Worm (Caenorhabditis elegans) whole organism, L1 larva: ENCODE data around the gene leo-1.

ENCODE experiments used
- ama-1 ChIP-seq: fragments of 150-350 bp; optimal IDR thresholded peaks from 2 replicates; lab custom pipeline; 2014
- ceh-82 ChIP-seq, 3 experiments: fragments of 150-350 bp in 1 of 3; sonication (generic microtip) in 2 of 3; optimal IDR thresholded peaks; 2 replicates each; lab custom pipeline; 2014 to 2017; ENCODE audit warnings: missing biosample characterization in 3 of 3, missing genetic modification characterization in 3 of 3
- egl-27 ChIP-seq, 2 experiments: fragments of 150-350 bp in 1 of 2; sonication (generic microtip); optimal IDR thresholded peaks; 3 replicates each; lab custom pipeline; 2017 to 2018; ENCODE audit warnings: missing biosample characterization in 2 of 2, missing genetic modification characterization in 2 of 2, missing genetic modification reagents in 2 of 2
- hpl-2 ChIP-seq: fragments of 150-350 bp; optimal IDR thresholded peaks from 2 replicates; lab custom pipeline; 2014; ENCODE audit warnings: missing biosample characterization, missing genetic modification reagents, missing genetic modification characterization
- isw-1 ChIP-seq: fragments of 200-800 bp; sonication (Bioruptor generic); IDR thresholded peaks from 2 replicates; pipeline ENCODE4 v1.3.6; 2022; ENCODE audit warnings: missing genetic modification characterization, missing compliant biosample characterization
- nhr-11 ChIP-seq: fragments of 150-350 bp; optimal IDR thresholded peaks from 2 replicates; lab custom pipeline; 2014; ENCODE audit warnings: missing biosample characterization, missing genetic modification characterization
- pqm-1 ChIP-seq: sonication (generic microtip); optimal IDR thresholded peaks from 3 replicates; lab custom pipeline; 2017; ENCODE audit warnings: missing biosample characterization, missing genetic modification characterization
- sox-4 ChIP-seq: sonication (generic microtip); optimal IDR thresholded peaks from 2 replicates; lab custom pipeline; 2016; ENCODE audit warnings: missing genetic modification characterization, missing compliant biosample characterization
- unc-62 ChIP-seq: fragments of 150-350 bp; optimal IDR thresholded peaks from 2 replicates; lab custom pipeline; 2014; ENCODE audit warnings: missing biosample characterization, missing genetic modification reagents, missing genetic modification characterization
- ztf-11 ChIP-seq, 2 experiments: sonication (generic microtip); optimal IDR thresholded peaks; 2 replicates each; lab custom pipeline; 2016 to 2017; ENCODE audit warnings: missing genetic modification characterization in 2 of 2, missing biosample characterization in 1 of 2, missing compliant biosample characterization in 1 of 2
- ztf-4 ChIP-seq: fragments of 150-350 bp; optimal IDR thresholded peaks from 2 replicates; lab custom pipeline; 2014; ENCODE audit warnings: missing biosample characterization, missing genetic modification characterization

DNA sequence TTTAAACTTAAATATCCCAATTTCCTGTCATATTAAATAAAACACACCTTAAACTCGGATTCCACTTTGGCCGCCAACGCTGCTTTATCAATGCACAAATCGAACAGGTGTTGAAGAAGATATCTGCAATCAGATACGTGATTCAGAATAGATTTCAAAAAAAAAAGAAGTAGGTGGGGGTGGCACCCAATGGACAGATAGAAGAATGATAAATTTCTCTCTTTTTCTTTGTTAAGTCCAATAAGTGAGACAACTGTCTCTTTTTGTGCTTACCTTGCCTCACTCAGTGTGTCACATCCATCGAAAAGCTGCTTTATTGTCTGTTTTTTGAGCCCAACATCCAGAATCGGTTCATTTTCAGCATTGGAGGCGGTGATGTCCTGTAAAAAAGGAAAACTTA, 21.6 kb upstream of the leo-1 start:
- TF ChIP-seq nhr-11 (tag; lab: Kevin White, UChicago) (no peak), hpl-2 (no peak), egl-27 (tag; optimal IDR thresholded peaks at IDR 0.05; lab: Kevin White, UChicago) (no peak), ztf-4 (no peak), ama-1 (lab: Kevin White, UChicago) (no peak), sox-4 (tag; lab: Kevin White, UChicago) (no peak), ceh-82 (tag; optimal IDR thresholded peaks at IDR 0.05; lab: Kevin White, UChicago) (no peak), ztf-11 (tag; optimal IDR thresholded peaks at IDR 0.05; lab: Kevin White, UChicago) (no peak), unc-62 (no peak), isw-1 (GFP tag; lab: Robert Waterston, UW) (no peak), pqm-1 (tag; lab: Kevin White, UChicago) (no peak)
